Worm (Caenorhabditis elegans) whole organism, late embryonic: ENCODE results near the gene nhr-203.

Source experiments
- C08G9.2 ChIP-seq: sonication (generic microtip); optimal IDR thresholded peaks from 2 replicates; lab custom pipeline; 2016; ENCODE audit warnings: mild to moderate bottlenecking, missing genetic modification characterization, moderate library complexity, missing compliant biosample characterization
- C38D4.7 ChIP-seq: fragments of 200-800 bp; sonication (Bioruptor generic); optimal IDR thresholded peaks from 2 replicates; lab custom pipeline; 2018; ENCODE audit warnings: mild to moderate bottlenecking, missing genetic modification characterization, moderate library complexity, missing compliant biosample characterization
- K09A11.1 ChIP-seq: sonication (generic microtip); optimal IDR thresholded peaks from 2 replicates; lab custom pipeline; 2017; ENCODE audit warnings: antibody characterized with exemption, mild to moderate bottlenecking, missing genetic modification characterization, missing compliant biosample characterization; ENCODE audit not compliant: insufficient read depth
- ahr-1 ChIP-seq: sonication (generic microtip); optimal IDR thresholded peaks from 2 replicates; lab custom pipeline; 2016; ENCODE audit warnings: missing genetic modification characterization, missing compliant biosample characterization
- ceh-14 ChIP-seq: sonication (generic microtip); optimal IDR thresholded peaks from 2 replicates; lab custom pipeline; 2016; ENCODE audit warnings: missing genotype, missing genetic modification characterization, missing compliant biosample characterization
- ceh-22 ChIP-seq: sonication (generic microtip); optimal IDR thresholded peaks from 2 replicates; lab custom pipeline; 2017; ENCODE audit warnings: missing biosample characterization, missing genetic modification characterization
- ceh-30 ChIP-seq: fragments of 150-350 bp; optimal IDR thresholded peaks from 2 replicates; lab custom pipeline; 2014; ENCODE audit warnings: missing biosample characterization, missing genetic modification characterization
- ceh-31 ChIP-seq: sonication (generic microtip); optimal IDR thresholded peaks from 2 replicates; lab custom pipeline; 2016; ENCODE audit warnings: missing genetic modification characterization, missing compliant biosample characterization
- ceh-34 ChIP-seq: sonication (generic microtip); optimal IDR thresholded peaks from 2 replicates; lab custom pipeline; 2016; ENCODE audit warnings: mild to moderate bottlenecking, missing genetic modification characterization, missing compliant biosample characterization
- ceh-45 ChIP-seq: fragments of 200-800 bp; sonication (Bioruptor generic); IDR thresholded peaks from 2 replicates; pipeline ENCODE4 v1.3.6; 2022; ENCODE audit warnings: missing genetic modification reagents, missing genetic modification characterization, missing compliant biosample characterization
- dmd-4 ChIP-seq: sonication (generic microtip); optimal IDR thresholded peaks from 2 replicates; lab custom pipeline; 2016; ENCODE audit warnings: borderline replicate concordance, missing genetic modification characterization, missing compliant biosample characterization
- dve-1 ChIP-seq: sonication (generic microtip); optimal IDR thresholded peaks from 2 replicates; lab custom pipeline; 2017; ENCODE audit warnings: antibody characterized with exemption, mild to moderate bottlenecking, missing genetic modification characterization, missing compliant biosample characterization
- elt-2 ChIP-seq: sonication (generic microtip); optimal IDR thresholded peaks from 2 replicates; lab custom pipeline; 2016; ENCODE audit warnings: missing genetic modification reagents, missing genetic modification characterization, missing compliant biosample characterization
- elt-4 ChIP-seq: sonication (generic microtip); optimal IDR thresholded peaks from 2 replicates; lab custom pipeline; 2016; ENCODE audit warnings: missing genetic modification characterization, missing compliant biosample characterization
- ets-4 ChIP-seq: sonication (generic microtip); optimal IDR thresholded peaks from 2 replicates; lab custom pipeline; 2016; ENCODE audit warnings: missing genetic modification characterization, missing compliant biosample characterization
- eyg-1 ChIP-seq: sonication (generic microtip); optimal IDR thresholded peaks from 2 replicates; lab custom pipeline; 2016; ENCODE audit warnings: missing genotype, missing genetic modification characterization, missing compliant biosample characterization
- fkh-10 ChIP-seq: fragments of 150-350 bp; optimal IDR thresholded peaks from 2 replicates; lab custom pipeline; 2014; ENCODE audit warnings: missing biosample characterization, missing genetic modification reagents, missing genetic modification characterization
- hlh-15 ChIP-seq: sonication (generic microtip); optimal IDR thresholded peaks from 2 replicates; lab custom pipeline; 2016; ENCODE audit warnings: missing genetic modification characterization, missing compliant biosample characterization
- hlh-30 ChIP-seq: sonication (generic microtip); optimal IDR thresholded peaks from 2 replicates; lab custom pipeline; 2017; ENCODE audit warnings: antibody characterized with exemption, missing genetic modification characterization, missing compliant biosample characterization; ENCODE audit not compliant: insufficient read depth
- hlh-6 ChIP-seq: sonication (generic microtip); optimal IDR thresholded peaks from 2 replicates; lab custom pipeline; 2016; ENCODE audit warnings: missing genotype, missing genetic modification characterization, missing compliant biosample characterization
- hlh-8 ChIP-seq: sonication (generic microtip); optimal IDR thresholded peaks from 2 replicates; lab custom pipeline; 2016; ENCODE audit warnings: missing genotype, missing genetic modification characterization, missing compliant biosample characterization
- mec-3 ChIP-seq: sonication (generic microtip); optimal IDR thresholded peaks from 2 replicates; lab custom pipeline; 2016; ENCODE audit warnings: borderline replicate concordance, missing genetic modification characterization, missing compliant biosample characterization
- nfya-1 ChIP-seq: sonication (generic microtip); optimal IDR thresholded peaks from 2 replicates; lab custom pipeline; 2017; ENCODE audit warnings: missing genetic modification characterization, mild to moderate bottlenecking, missing compliant biosample characterization, antibody characterized with exemption, moderate library complexity
- nhr-11 ChIP-seq: fragments of 150-350 bp; optimal IDR thresholded peaks from 2 replicates; lab custom pipeline; 2014; ENCODE audit warnings: missing biosample characterization, missing genetic modification characterization
- odd-2 ChIP-seq: sonication (generic microtip); optimal IDR thresholded peaks from 2 replicates; lab custom pipeline; 2017; ENCODE audit warnings: antibody characterized with exemption, mild to moderate bottlenecking, missing genetic modification characterization, missing compliant biosample characterization
- pag-3 ChIP-seq: sonication (generic microtip); optimal IDR thresholded peaks from 2 replicates; lab custom pipeline; 2016; ENCODE audit warnings: missing compliant biosample characterization, missing genetic modification characterization, borderline replicate concordance
- pha-2 ChIP-seq: sonication (generic microtip); optimal IDR thresholded peaks from 2 replicates; lab custom pipeline; 2017; ENCODE audit warnings: mild to moderate bottlenecking, missing genetic modification characterization, missing compliant biosample characterization
- pha-4 ChIP-seq: fragments of 150-350 bp; optimal IDR thresholded peaks from 2 replicates; lab custom pipeline; 2018; ENCODE audit warnings: missing biosample characterization, missing genetic modification reagents, missing genetic modification characterization
- pqm-1 ChIP-seq: sonication (generic microtip); optimal IDR thresholded peaks from 2 replicates; lab custom pipeline; 2016; ENCODE audit warnings: missing genetic modification characterization, missing compliant biosample characterization
- pros-1 ChIP-seq: fragments of 150-350 bp; optimal IDR thresholded peaks from 2 replicates; lab custom pipeline; 2014; ENCODE audit warnings: missing biosample characterization, missing genetic modification reagents, missing genetic modification characterization
- sdc-2 ChIP-seq: sonication (generic microtip); optimal IDR thresholded peaks from 2 replicates; lab custom pipeline; 2016; ENCODE audit warnings: missing genotype, missing genetic modification characterization, missing compliant biosample characterization
- sox-4 ChIP-seq: sonication (generic microtip); optimal IDR thresholded peaks from 2 replicates; lab custom pipeline; 2017; ENCODE audit warnings: mild to moderate bottlenecking, missing genetic modification characterization, inconsistent platforms, missing compliant biosample characterization
- ttx-3 ChIP-seq: sonication (generic microtip); optimal IDR thresholded peaks from 2 replicates; lab custom pipeline; 2016; ENCODE audit warnings: missing genetic modification reagents, missing genetic modification characterization, missing compliant biosample characterization
- unc-3 ChIP-seq, 2 experiments: fragments of 200-800 bp in 1 of 2; sonication (Bioruptor generic) in 1 of 2; sonication (generic microtip) in 1 of 2; conservative IDR thresholded peaks in 1 of 2; optimal IDR thresholded peaks in 1 of 2; 2 replicates each; pipeline versions ENCODE4 v1.3.6 to Lab custom; 2016 to 2022; ENCODE audit warnings: missing compliant biosample characterization in 2 of 2, missing genetic modification characterization in 2 of 2, missing genetic modification reagents in 1 of 2
- unc-55 ChIP-seq: sonication (generic microtip); optimal IDR thresholded peaks from 2 replicates; lab custom pipeline; 2017; ENCODE audit warnings: missing biosample characterization, missing genetic modification reagents, missing genetic modification characterization
- zip-5 ChIP-seq: sonication (generic microtip); optimal IDR thresholded peaks from 2 replicates; lab custom pipeline; 2016; ENCODE audit warnings: missing genetic modification characterization, missing compliant biosample characterization
- ztf-16 ChIP-seq: sonication (generic microtip); optimal IDR thresholded peaks from 2 replicates; lab custom pipeline; 2017; ENCODE audit warnings: missing genetic modification characterization, missing compliant biosample characterization

nhr-203 gene

ce11 chrV:446988-447387 lies 12.6 kb upstream of the nhr-203 start:
- TF ChIP-seq hlh-6 (peak; percentile 18), pha-4 (tag; lab: Kevin White, UChicago) (no peak), dmd-4 (peak; percentile 6), ceh-34 (tag; lab: Kevin White, UChicago) (no peak), pag-3 (no peak), zip-5 (tag; lab: Kevin White, UChicago) (no peak), ceh-31 (tag; lab: Kevin White, UChicago) (no peak), odd-2 (tag; lab: Kevin White, UChicago) (no peak), fkh-10 (GFP tag; lab: Kevin White, UChicago) (no peak), sdc-2 (tag; lab: Kevin White, UChicago) (peak; percentile 20), unc-3 (GFP tag; conservative IDR thresholded peaks at IDR 0.05; lab: Robert Waterston, UW) (no peak), unc-3 (tag; optimal IDR thresholded peaks at IDR 0.05; lab: Kevin White, UChicago) (no peak), ztf-16 (tag; lab: Kevin White, UChicago) (no peak), ceh-14 (tag; lab: Kevin White, UChicago) (no peak)

DNA sequence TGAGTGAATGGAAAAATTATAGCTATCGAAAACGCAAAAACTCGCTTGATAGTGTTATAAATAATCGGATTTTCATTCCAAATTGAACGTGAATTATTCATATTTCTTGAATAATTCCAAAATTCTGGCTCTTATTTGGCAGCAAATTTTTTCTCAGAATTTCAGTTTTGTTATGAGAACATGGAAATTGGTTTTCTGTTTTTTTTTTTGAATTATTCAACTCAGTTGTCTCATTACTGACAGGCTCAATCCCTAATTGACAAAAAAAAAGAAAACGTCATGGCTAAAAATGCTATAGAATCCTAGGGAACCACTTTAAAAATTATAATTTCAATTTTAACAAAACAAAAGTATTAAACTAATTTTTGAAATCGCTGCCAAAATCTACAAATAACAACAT lies 10.5 kb upstream of the nhr-203 start, which contains the start of gene srh-35:
Gene srh-35 (minus strand): TSS at position 101 of the 400 bp plus-strand sequence.
- TF ChIP-seq hlh-8 (tag; lab: Kevin White, UChicago) (no peak), elt-4 (tag; lab: Kevin White, UChicago) (no peak), unc-55 (GFP tag; lab: Kevin White, UChicago) (no peak), nhr-11 (tag; lab: Kevin White, UChicago) (no peak), C08G9.2 (no peak), dve-1 (no peak), pqm-1 (tag; lab: Kevin White, UChicago) (no peak), ttx-3 (tag; lab: Kevin White, UChicago) (no peak), ahr-1 (tag; lab: Kevin White, UChicago) (no peak), ceh-22 (no peak), elt-2 (no peak), hlh-30 (tag; lab: Kevin White, UChicago) (no peak), ceh-34 (tag; lab: Kevin White, UChicago) (no peak), ceh-45 (GFP tag; lab: Robert Waterston, UW) (no peak), pros-1 (tag; lab: Kevin White, UChicago) (no peak)

DNA sequence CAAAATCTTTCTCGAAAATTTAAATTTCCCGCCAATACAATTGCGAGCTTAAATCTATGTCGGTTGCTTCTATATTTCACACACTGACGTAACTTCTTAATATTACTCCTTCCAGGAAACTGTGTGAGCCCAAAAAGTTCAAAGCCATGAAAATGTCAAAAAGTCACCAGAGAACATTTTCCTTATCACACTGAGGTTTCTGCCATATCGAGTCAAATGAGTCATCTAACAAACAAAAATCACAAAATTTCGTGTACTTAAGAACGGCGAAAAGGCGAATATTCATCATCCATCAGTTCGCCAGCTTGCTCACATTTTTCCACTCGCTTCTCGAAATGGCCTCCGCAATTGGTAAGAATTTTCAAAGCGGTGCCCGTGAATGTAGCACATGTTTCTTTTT lies 9.9 kb upstream of the nhr-203 start, which contains the start of gene M02H5.8:
Gene M02H5.8 (plus strand): TSS at position 297 of the 400 bp plus-strand sequence.
- TF ChIP-seq ttx-3 (tag; lab: Kevin White, UChicago) (no peak), dmd-4 (no peak), K09A11.1 (tag; lab: Kevin White, UChicago) (no peak), sox-4 (tag; lab: Kevin White, UChicago) (no peak)

DNA sequence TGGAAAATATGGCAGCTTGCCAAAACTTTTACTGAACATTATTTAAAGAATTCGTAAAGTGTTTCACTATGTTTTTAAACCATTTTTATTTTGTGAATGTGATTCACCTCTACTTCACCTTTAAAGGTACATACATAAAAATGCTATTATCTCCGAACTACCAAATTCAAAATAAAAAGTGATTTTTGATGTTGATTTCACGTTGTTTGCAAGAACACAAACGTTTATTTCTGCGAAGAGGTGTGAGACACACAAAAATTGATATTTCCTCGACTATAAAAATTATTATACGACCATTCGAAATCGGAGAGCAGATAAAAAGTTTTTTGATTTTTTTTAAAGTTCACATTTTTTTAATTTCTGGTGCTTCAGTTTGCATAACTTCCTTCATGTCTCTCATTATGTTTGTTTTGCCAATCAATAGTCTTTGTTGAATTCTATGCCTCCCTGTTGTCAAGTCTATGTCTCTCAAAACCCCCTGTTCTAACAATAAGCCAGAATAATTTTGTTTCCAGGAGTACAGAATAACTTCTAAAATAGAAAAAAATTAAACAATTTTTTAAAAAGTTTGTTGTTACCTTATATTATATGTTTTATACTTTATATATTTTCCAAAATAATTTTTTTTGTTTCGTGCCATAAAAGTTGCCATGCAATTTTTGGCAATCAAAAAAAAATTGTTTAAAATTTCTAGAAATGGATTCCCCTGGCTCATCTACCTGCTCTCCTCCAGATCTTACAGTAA lies 8.7 kb upstream of the nhr-203 start, which contains the start of gene nhr-123:
Gene nhr-123 (plus strand): TSS at position 695 of the 745 bp plus-strand sequence.
- TF ChIP-seq mec-3 (tag; lab: Kevin White, UChicago): no peak
- no peak for TF ChIP-seq pha-2 (tag; lab: Kevin White, UChicago)
- TF ChIP-seq C38D4.7 (GFP tag; lab: Kevin White, UChicago): no peak
- TF ChIP-seq pqm-1 (tag; lab: Kevin White, UChicago): no peak
- no peak for TF ChIP-seq ceh-34 (tag; lab: Kevin White, UChicago)
- no peak for TF ChIP-seq hlh-15
- no peak for TF ChIP-seq pros-1 (tag; lab: Kevin White, UChicago)
- TF ChIP-seq nfya-1: no peak
- TF ChIP-seq eyg-1 (tag; lab: Kevin White, UChicago): no peak
- TF ChIP-seq hlh-8 (tag; lab: Kevin White, UChicago): no peak
- TF ChIP-seq ets-4 (tag; lab: Kevin White, UChicago): no peak
- no peak for TF ChIP-seq ceh-30
